Fruit fly (Drosophila melanogaster) whole organism, embryonic: Measurements from ENCODE around the gene CG32074.
A peak's percentile ranks its signal among the peaks of the same experiment; 100 is the strongest.

Experiments used
- Asciz ChIP-seq: fragments of 200-800 bp; sonication (Bioruptor generic); optimal IDR thresholded peaks from 2 replicates; lab custom pipeline; 2017; ENCODE audit warnings: missing biosample characterization, mild to moderate bottlenecking, missing genetic modification characterization, missing genetic modification reagents
- Bteb2 ChIP-seq: fragments of 200-800 bp; sonication (Bioruptor generic); optimal IDR thresholded peaks from 2 replicates; lab custom pipeline; 2016; ENCODE audit warnings: missing biosample characterization, missing genetic modification characterization
- C15 ChIP-seq: fragments of 200-800 bp; sonication (Bioruptor generic); IDR thresholded peaks from 3 replicates; pipeline ENCODE4 v1.3.6; 2022; ENCODE audit warnings: missing biosample characterization, missing genetic modification characterization
- CG10654 ChIP-seq: fragments of 200-800 bp; sonication (Bioruptor generic); optimal IDR thresholded peaks from 2 replicates; lab custom pipeline; 2016; ENCODE audit warnings: missing biosample characterization, missing genetic modification characterization
- CG10979 ChIP-seq: fragments of 200-800 bp; sonication (Bioruptor generic); optimal IDR thresholded peaks from 2 replicates; lab custom pipeline; 2018; ENCODE audit warnings: missing biosample characterization, mild to moderate bottlenecking, missing genetic modification characterization, moderate library complexity
- CG11695 ChIP-seq: fragments of 200-800 bp; sonication (Bioruptor generic); IDR thresholded peaks from 3 replicates; pipeline ENCODE4 v1.3.6; 2022; ENCODE audit warnings: missing biosample characterization, missing genetic modification characterization
- CG11723 ChIP-seq: fragments of 200-800 bp; sonication (Bioruptor generic); optimal IDR thresholded peaks from 2 replicates; lab custom pipeline; 2017; ENCODE audit warnings: missing biosample characterization, mild to moderate bottlenecking, missing genetic modification characterization
- CG13123 ChIP-seq: fragments of 200-800 bp; sonication (Bioruptor generic); optimal IDR thresholded peaks from 2 replicates; lab custom pipeline; 2016; ENCODE audit warnings: missing biosample characterization, missing genetic modification characterization
- CG17568 ChIP-seq: fragments of 200-800 bp; sonication (Bioruptor generic); optimal IDR thresholded peaks from 2 replicates; lab custom pipeline; 2018; ENCODE audit warnings: missing biosample characterization, mild to moderate bottlenecking, missing genetic modification characterization, moderate library complexity
- CG18262 ChIP-seq: fragments of 200-800 bp; optimal IDR thresholded peaks from 3 replicates; lab custom pipeline; 2019; ENCODE audit warnings: missing biosample characterization, mild to moderate bottlenecking, missing genetic modification characterization, moderate library complexity
- CG2889 ChIP-seq: fragments of 200-800 bp; sonication (Bioruptor generic); IDR thresholded peaks from 3 replicates; pipeline ENCODE4 v1.3.6; 2022; ENCODE audit warnings: missing biosample characterization, missing genetic modification characterization
- CG30403 ChIP-seq: fragments of 200-800 bp; sonication (Bioruptor generic); optimal IDR thresholded peaks from 3 replicates; lab custom pipeline; 2016; ENCODE audit warnings: missing biosample characterization, missing genetic modification characterization
- CG31365 ChIP-seq: fragments of 200-800 bp; sonication (Bioruptor generic); optimal IDR thresholded peaks from 2 replicates; lab custom pipeline; 2018; ENCODE audit warnings: missing biosample characterization, mild to moderate bottlenecking, missing genetic modification characterization
- CG3407 ChIP-seq: fragments of 200-800 bp; sonication (Bioruptor generic); optimal IDR thresholded peaks from 2 replicates; lab custom pipeline; 2018; ENCODE audit warnings: missing biosample characterization, mild to moderate bottlenecking, missing genetic modification characterization
- CG34376 ChIP-seq: fragments of 200-800 bp; sonication (Bioruptor generic); optimal IDR thresholded peaks from 2 replicates; lab custom pipeline; 2018; ENCODE audit warnings: missing biosample characterization, mild to moderate bottlenecking, missing genetic modification characterization
- CG4424 ChIP-seq: fragments of 200-800 bp; sonication (Bioruptor generic); optimal IDR thresholded peaks from 3 replicates; lab custom pipeline; 2016; ENCODE audit warnings: missing biosample characterization, missing genetic modification characterization
- CG8765 ChIP-seq: fragments of 200-800 bp; sonication (Bioruptor generic); IDR thresholded peaks from 2 replicates; pipeline ENCODE4 v1.3.6; 2022; ENCODE audit warnings: missing biosample characterization, missing genetic modification characterization
- CG8924 ChIP-seq: fragments of 200-800 bp; optimal IDR thresholded peaks from 3 replicates; lab custom pipeline; 2019; ENCODE audit warnings: missing biosample characterization, mild to moderate bottlenecking, missing genetic modification characterization, moderate library complexity
- Dbx ChIP-seq: fragments of 200-800 bp; sonication (Bioruptor generic); IDR thresholded peaks from 3 replicates; pipeline ENCODE4 v1.3.6; 2022; ENCODE audit warnings: missing biosample characterization, missing genetic modification characterization
- Deaf1 ChIP-seq: fragments of 200-800 bp; optimal IDR thresholded peaks from 3 replicates; lab custom pipeline; 2019; ENCODE audit warnings: missing biosample characterization, mild to moderate bottlenecking, missing genetic modification characterization, moderate library complexity
- Drgx ChIP-seq: fragments of 200-800 bp; sonication (Bioruptor generic); IDR thresholded peaks from 2 replicates; pipeline ENCODE4 v1.3.6; 2022; ENCODE audit warnings: missing biosample characterization, missing genetic modification characterization
- ERR ChIP-seq: fragments of 200-800 bp; sonication (Bioruptor generic); optimal IDR thresholded peaks from 2 replicates; lab custom pipeline; 2016; ENCODE audit warnings: missing biosample characterization, missing genetic modification characterization
- Eip74EF ChIP-seq, 2 experiments: fragments of 200-800 bp in 1 of 2; fragments of >200 bp in 1 of 2; sonication (Bioruptor generic) in 1 of 2; optimal IDR thresholded peaks; 2 replicates each; lab custom pipeline; 2017 to 2019; ENCODE audit warnings: missing biosample characterization in 2 of 2, missing genetic modification characterization in 2 of 2, mild to moderate bottlenecking in 1 of 2, moderate library complexity in 1 of 2
- Hr39 ChIP-seq: fragments of >200 bp; optimal IDR thresholded peaks from 2 replicates; lab custom pipeline; 2017
- Hr78 ChIP-seq, 2 experiments: fragments of 200-800 bp in 1 of 2; fragments of >200 bp in 1 of 2; sonication (Bioruptor generic) in 1 of 2; optimal IDR thresholded peaks; 2 replicates each; lab custom pipeline; 2017 to 2019; ENCODE audit warnings: missing biosample characterization in 2 of 2, missing genetic modification characterization in 2 of 2, mild to moderate bottlenecking in 1 of 2, moderate library complexity in 1 of 2
- Max ChIP-seq: fragments of 200-800 bp; sonication (Bioruptor generic); optimal IDR thresholded peaks from 2 replicates; lab custom pipeline; 2016; ENCODE audit warnings: missing biosample characterization, mild to moderate bottlenecking, missing genetic modification characterization
- Neu2 ChIP-seq: fragments of 200-800 bp; sonication (Bioruptor generic); optimal IDR thresholded peaks from 3 replicates; lab custom pipeline; 2016; ENCODE audit warnings: missing biosample characterization, missing genetic modification characterization, borderline replicate concordance
- Rfx ChIP-seq: fragments of 200-800 bp; sonication (Bioruptor generic); IDR thresholded peaks from 2 replicates; pipeline ENCODE4 v1.3.6; 2022; ENCODE audit warnings: missing biosample characterization, missing genetic modification characterization
- Sox100B ChIP-seq: fragments of 200-800 bp; sonication (Bioruptor generic); optimal IDR thresholded peaks from 3 replicates; lab custom pipeline; 2018; ENCODE audit warnings: missing biosample characterization, mild to moderate bottlenecking, missing genetic modification characterization
- Sry-β ChIP-seq: fragments of 200-800 bp; sonication (Bioruptor generic); optimal IDR thresholded peaks from 2 replicates; lab custom pipeline; 2018; ENCODE audit warnings: missing biosample characterization, mild to moderate bottlenecking, missing genetic modification characterization, moderate library complexity
- Xrp1 ChIP-seq: fragments of 200-800 bp; sonication (Bioruptor generic); IDR thresholded peaks from 2 replicates; pipeline ENCODE4 v1.3.6; 2022; ENCODE audit warnings: missing biosample characterization, missing genetic modification characterization
- ab ChIP-seq: fragments of 200-800 bp; sonication (Bioruptor generic); optimal IDR thresholded peaks from 2 replicates; lab custom pipeline; 2016; ENCODE audit warnings: missing biosample characterization, missing genetic modification characterization
- ase ChIP-seq: fragments of 200-800 bp; sonication (Bioruptor generic); IDR thresholded peaks from 3 replicates; pipeline ENCODE4 v1.3.6; 2022; ENCODE audit warnings: missing biosample characterization, missing genetic modification characterization
- chif ChIP-seq, 2 experiments: fragments of 200-800 bp; sonication (Bioruptor generic); optimal IDR thresholded peaks; 3 replicates each; lab custom pipeline; 2016; ENCODE audit warnings: missing biosample characterization in 2 of 2, missing genetic modification characterization in 2 of 2
- crp ChIP-seq, 2 experiments: fragments of 200-800 bp; sonication (Bioruptor generic); optimal IDR thresholded peaks; 2 replicates in 1 of 2; 3 replicates in 1 of 2; lab custom pipeline; 2017; ENCODE audit warnings: missing biosample characterization in 2 of 2, missing genetic modification characterization in 2 of 2, mild to moderate bottlenecking in 1 of 2, moderate library complexity in 1 of 2
- dati ChIP-seq: fragments of 200-800 bp; sonication (Bioruptor generic); IDR thresholded peaks from 2 replicates; pipeline ENCODE4 v1.3.6; 2022; ENCODE audit warnings: missing biosample characterization, missing genetic modification characterization
- dmrt11E ChIP-seq: fragments of 200-800 bp; sonication (Bioruptor generic); optimal IDR thresholded peaks from 3 replicates; lab custom pipeline; 2018; ENCODE audit warnings: missing biosample characterization, mild to moderate bottlenecking, missing genetic modification characterization, moderate library complexity
- pan ChIP-seq, 4 experiments: fragments of >200 bp in 3 of 4; fragments of 200-800 bp in 1 of 4; sonication (Bioruptor generic) in 1 of 4; optimal IDR thresholded peaks in 3 of 4; IDR thresholded peaks in 1 of 4; 2 replicates each; pipeline versions ENCODE4 v1.3.6 to Lab custom; 2017 to 2022; ENCODE audit warnings: missing biosample characterization in 2 of 4, missing genetic modification characterization in 2 of 4, mixed read lengths in 1 of 4
- pita ChIP-seq: fragments of 200-800 bp; sonication (Bioruptor generic); optimal IDR thresholded peaks from 2 replicates; lab custom pipeline; 2017; ENCODE audit warnings: missing biosample characterization, mild to moderate bottlenecking, missing genetic modification characterization
- ro ChIP-seq: fragments of 200-800 bp; sonication (Bioruptor generic); IDR thresholded peaks from 2 replicates; pipeline ENCODE4 v1.3.6; 2022; ENCODE audit warnings: missing biosample characterization, missing genetic modification characterization
- row ChIP-seq: fragments of 200-800 bp; sonication (Bioruptor generic); IDR thresholded peaks from 3 replicates; pipeline ENCODE4 v1.3.6; 2022; ENCODE audit warnings: missing biosample characterization, missing genetic modification characterization
- sc ChIP-seq, 3 experiments: fragments of >200 bp in 2 of 3; fragments of 200-800 bp in 1 of 3; sonication (Bioruptor generic) in 1 of 3; optimal IDR thresholded peaks; 2 replicates in 2 of 3; 3 replicates in 1 of 3; lab custom pipeline; 2017; ENCODE audit warnings: mild to moderate bottlenecking in 1 of 3, missing biosample characterization in 1 of 3, missing genetic modification characterization in 1 of 3, missing genetic modification reagents in 1 of 3
- sens-2 ChIP-seq: fragments of 200-800 bp; sonication (Bioruptor generic); IDR thresholded peaks from 2 replicates; pipeline ENCODE4 v1.3.6; 2022; ENCODE audit warnings: missing biosample characterization, missing genetic modification characterization
- shn ChIP-seq: fragments of 200-800 bp; sonication (Bioruptor generic); optimal IDR thresholded peaks from 3 replicates; lab custom pipeline; 2016; ENCODE audit warnings: missing biosample characterization, missing genetic modification characterization
- tgo ChIP-seq: fragments of 200-800 bp; sonication (Bioruptor generic); IDR thresholded peaks from 3 replicates; pipeline ENCODE4 v1.3.6; 2022; ENCODE audit warnings: missing biosample characterization, missing genetic modification characterization
- trh ChIP-seq: fragments of 200-800 bp; sonication (Bioruptor generic); optimal IDR thresholded peaks from 2 replicates; lab custom pipeline; 2016; ENCODE audit warnings: missing biosample characterization, missing genetic modification characterization
- unpg ChIP-seq: fragments of 200-800 bp; sonication (Bioruptor generic); optimal IDR thresholded peaks from 3 replicates; lab custom pipeline; 2018; ENCODE audit warnings: missing biosample characterization, mild to moderate bottlenecking, missing genetic modification characterization, moderate library complexity
- zen ChIP-seq: fragments of 200-800 bp; sonication (Bioruptor generic); optimal IDR thresholded peaks from 3 replicates; lab custom pipeline; 2018; ENCODE audit warnings: missing biosample characterization, mild to moderate bottlenecking, missing genetic modification characterization, moderate library complexity
- zen2 ChIP-seq: fragments of 200-800 bp; sonication (Bioruptor generic); IDR thresholded peaks from 3 replicates; pipeline ENCODE4 v1.3.6; 2022; ENCODE audit warnings: missing biosample characterization, missing genetic modification characterization; ENCODE audit not compliant: partially characterized antibody
- zfh1 ChIP-seq: fragments of 200-800 bp; sonication (Bioruptor generic); IDR thresholded peaks from 3 replicates; pipeline ENCODE4 v1.3.6; 2022; ENCODE audit warnings: missing biosample characterization, missing genetic modification characterization

Gene CG32074

DNA sequence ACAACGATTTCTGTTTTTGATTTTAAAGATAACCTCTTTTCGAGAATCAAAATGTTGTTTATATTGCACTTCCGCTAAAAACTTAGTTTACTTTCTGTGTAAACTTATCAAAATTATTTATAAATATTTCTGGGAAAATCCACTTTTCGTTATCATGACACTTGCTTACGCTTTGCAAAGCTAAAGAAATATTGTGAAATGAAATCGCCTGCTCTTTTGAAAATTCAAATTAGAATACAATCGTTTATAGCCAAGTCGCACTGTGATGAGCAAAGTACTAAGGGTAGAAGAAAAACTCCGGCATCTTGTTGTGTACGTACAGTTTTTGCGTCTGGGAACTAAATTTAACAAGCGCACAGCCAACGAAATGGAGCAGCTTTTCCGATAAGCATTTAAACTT, 7.7 kb downstream of the CG32074 start (continued):
- TF ChIP-seq trh (no peak), CG4424 (GFP tag; lab: Kevin White, UChicago) (peak; percentile 20), CG10654 (GFP tag; lab: Kevin White, UChicago) (no peak), sens-2 (GFP tag; lab: Robert Waterston, UW) (no peak), pan (optimal IDR thresholded peaks at IDR 0.05; lab: Kevin White, UChicago) (no peak), pan (GFP tag; optimal IDR thresholded peaks at IDR 0.05 in 1 of 2, IDR thresholded peaks at IDR 0.05 in 1 of 2) (no peak), Hr39 (lab: Kevin White, UChicago) (no peak), shn (GFP tag; lab: Kevin White, UChicago) (no peak), unpg (GFP tag; lab: Kevin White, UChicago) (peak; percentile 30), pita (GFP tag; lab: Kevin White, UChicago) (no peak), Deaf1 (no peak), ase (GFP tag; lab: Robert Waterston, UW) (no peak), ro (GFP tag; lab: Robert Waterston, UW) (no peak), ERR (GFP tag; lab: Kevin White, UChicago) (no peak), Rfx (GFP tag; lab: Robert Waterston, UW) (0 out of 2 replicates have a peak, but pooled peaks have one; percentile 20), Hr78 (GFP tag; optimal IDR thresholded peaks at IDR 0.05; lab: Kevin White, UChicago) (no peak), CG18262 (tag; lab: Kevin White, UChicago) (peak; percentile 34), CG8765 (GFP tag; lab: Robert Waterston, UW) (no peak), C15 (no peak), CG13123 (GFP tag; lab: Kevin White, UChicago) (no peak), zfh1 (GFP tag; lab: Robert Waterston, UW) (no peak), sc (optimal IDR thresholded peaks at IDR 0.05; lab: Kevin White, UChicago) (no peak), sc (GFP tag; optimal IDR thresholded peaks at IDR 0.05; lab: Kevin White, UChicago) (no peak), Max (no peak), CG34376 (GFP tag; lab: Kevin White, UChicago) (no peak), CG31365 (tag; lab: Kevin White, UChicago) (no peak), Drgx (GFP tag; lab: Robert Waterston, UW) (no peak), CG8924 (no peak), Sox100B (GFP tag; lab: Kevin White, UChicago) (peak; percentile 10), Xrp1 (peak; percentile 8; the same call in 1 of the 2 replicates), CG30403 (no peak), tgo (no peak), row (GFP tag; lab: Robert Waterston, UW) (peak; percentile 19; the same call in 1 of the 3 replicates), CG10979 (tag; lab: Kevin White, UChicago) (peak; percentile 27), zen2 (no peak), zen (no peak), CG17568 (GFP tag; lab: Kevin White, UChicago) (no peak), Bteb2 (GFP tag; lab: Kevin White, UChicago) (no peak), Sry-β (GFP tag; lab: Kevin White, UChicago) (no peak), dati (GFP tag; lab: Robert Waterston, UW) (no peak), CG2889 (GFP tag; lab: Robert Waterston, UW) (no peak), chif (GFP tag; optimal IDR thresholded peaks at IDR 0.05; lab: Kevin White, UChicago) (no peak), crp (GFP tag; optimal IDR thresholded peaks at IDR 0.05; lab: Kevin White, UChicago) (no peak), Eip74EF (GFP tag; optimal IDR thresholded peaks at IDR 0.05; lab: Kevin White, UChicago) (peak in 1 of 2 experiments; percentile 20), Asciz (GFP tag; lab: Kevin White, UChicago) (no peak), Neu2 (GFP tag; lab: Kevin White, UChicago) (no peak), ab (GFP tag; lab: Kevin White, UChicago) (no peak), Dbx (GFP tag; lab: Robert Waterston, UW) (no peak), dmrt11E (tag; lab: Kevin White, UChicago) (no peak), CG11723 (GFP tag; lab: Kevin White, UChicago) (no peak), CG3407 (GFP tag; lab: Kevin White, UChicago) (no peak), CG11695 (GFP tag; lab: Robert Waterston, UW) (no peak)
